Fruit fly (Drosophila melanogaster): ENCODE measurements around the gene ND-49L.

Gene ND-49L

dm6 chr3R:25383400-25383799 lies 25.3 kb downstream of the ND-49L start, which contains the start of gene CG31437:
CG31437 (plus strand) TSS chr3R:25383700.
- no peak for TF ChIP-seq noc (tag; optimal IDR thresholded peaks at IDR 0.05)

dm6 chr3R:25384206-25384605 lies 26.1 kb downstream of the ND-49L start:
- TF ChIP-seq noc (tag; optimal IDR thresholded peaks at IDR 0.05) = no peak

- no peak for TF ChIP-seq noc (tag; optimal IDR thresholded peaks at IDR 0.05)
These were observed 30.4 kb downstream of the ND-49L start for dm6 chr3R:25388522-25388921.

dm6 chr3R:25400545-25400944 lies 42.5 kb downstream of the ND-49L start, which contains the start of gene Muc96D:
Muc96D (minus strand) TSS chr3R:25400645.
- TF ChIP-seq noc (tag; optimal IDR thresholded peaks at IDR 0.05) = no peak

Data from whole organism, larva.